Fruit fly (Drosophila melanogaster): Measurements from ENCODE around the gene Nasp.

DNA sequence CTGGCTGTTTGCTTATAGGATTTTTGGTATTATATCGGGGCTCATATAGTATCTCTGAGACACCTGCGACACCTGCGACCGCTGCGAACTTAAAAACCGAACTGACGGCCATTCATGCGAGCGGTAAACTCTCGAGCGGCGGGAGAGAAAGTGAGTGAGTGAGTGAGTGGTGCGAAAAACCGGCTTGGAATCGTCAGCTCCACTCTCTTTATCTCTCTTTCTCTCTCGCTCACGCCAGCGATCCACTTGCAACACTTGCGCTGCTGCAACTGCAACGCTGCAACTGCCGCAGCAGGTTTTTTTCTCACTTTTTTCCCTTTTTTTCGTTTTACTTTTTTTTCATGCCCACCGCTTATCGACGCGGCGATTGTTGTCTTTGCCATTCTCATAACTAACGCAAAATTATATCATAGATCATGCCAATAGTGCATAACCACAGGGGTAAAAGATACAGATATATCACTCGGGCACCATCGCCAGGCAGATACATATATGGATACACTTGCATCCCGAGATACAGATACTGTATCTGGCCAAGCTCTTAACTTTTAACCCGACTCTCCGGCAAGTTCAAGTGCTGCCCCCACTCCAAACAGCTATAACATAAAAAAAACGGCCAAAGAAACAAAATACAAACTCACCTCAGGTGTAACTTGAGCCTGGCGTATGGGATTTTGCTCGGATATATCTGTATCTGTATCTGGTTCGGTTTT, 45.0 kb downstream of the Nasp start:
- TF ChIP-seq Myc (optimal IDR thresholded peaks at IDR 0.05) (no peak), insv (optimal IDR thresholded peaks at IDR 0.05) (no peak), Sin3A (optimal IDR thresholded peaks at IDR 0.05) (no peak)
